Fruit fly (Drosophila melanogaster) whole organism, embryonic: ENCODE measurements around the gene CG16758.

ENCODE experiments used
- Atf3 ChIP-seq: fragments of 200-800 bp; sonication (Bioruptor generic); optimal IDR thresholded peaks from 3 replicates; lab custom pipeline; 2016; ENCODE audit warnings: missing biosample characterization, missing genetic modification characterization
- C15 ChIP-seq: fragments of 200-800 bp; sonication (Bioruptor generic); IDR thresholded peaks from 3 replicates; pipeline ENCODE4 v1.3.6; 2022; ENCODE audit warnings: missing biosample characterization, missing genetic modification characterization
- CG10321 ChIP-seq: fragments of 200-800 bp; sonication (Bioruptor generic); IDR thresholded peaks from 2 replicates; pipeline ENCODE4 v1.3.6; 2022; ENCODE audit warnings: missing biosample characterization, missing genetic modification characterization
- CG10366 ChIP-seq: fragments of 200-800 bp; sonication (Bioruptor generic); IDR thresholded peaks from 2 replicates; pipeline ENCODE4 v1.3.6; 2022; ENCODE audit warnings: missing biosample characterization, missing genetic modification characterization
- CG10543 ChIP-seq: fragments of 200-800 bp; sonication (Bioruptor generic); optimal IDR thresholded peaks from 3 replicates; lab custom pipeline; 2017; ENCODE audit warnings: missing biosample characterization, mild to moderate bottlenecking, missing genetic modification characterization, moderate library complexity
- CG10959 ChIP-seq: fragments of 200-800 bp; sonication (Bioruptor generic); IDR thresholded peaks from 2 replicates; pipeline ENCODE4 v1.3.6; 2022; ENCODE audit warnings: missing biosample characterization, missing genetic modification characterization
- CG10979 ChIP-seq: fragments of 200-800 bp; sonication (Bioruptor generic); optimal IDR thresholded peaks from 2 replicates; lab custom pipeline; 2018; ENCODE audit warnings: missing biosample characterization, mild to moderate bottlenecking, missing genetic modification characterization, moderate library complexity
- CG12071 ChIP-seq: fragments of 200-800 bp; sonication (Bioruptor generic); optimal IDR thresholded peaks from 3 replicates; lab custom pipeline; 2018; ENCODE audit warnings: missing biosample characterization, mild to moderate bottlenecking, missing genetic modification characterization
- CG12942 ChIP-seq: fragments of 200-800 bp; sonication (Bioruptor generic); optimal IDR thresholded peaks from 3 replicates; lab custom pipeline; 2016; ENCODE audit warnings: missing biosample characterization, missing genetic modification characterization
- CG13624 ChIP-seq: fragments of 200-800 bp; sonication (Bioruptor generic); optimal IDR thresholded peaks from 2 replicates; lab custom pipeline; 2016; ENCODE audit warnings: missing biosample characterization, missing genetic modification characterization
- CG14050 ChIP-seq: fragments of 200-800 bp; sonication (Bioruptor generic); IDR thresholded peaks from 3 replicates; pipeline ENCODE4 v1.3.6; 2022; ENCODE audit warnings: missing biosample characterization, missing genetic modification characterization
- CG16813 ChIP-seq: fragments of 200-800 bp; sonication (Bioruptor generic); IDR thresholded peaks from 3 replicates; pipeline ENCODE4 v1.3.6; 2022; ENCODE audit warnings: missing biosample characterization, missing genetic modification characterization; ENCODE audit not compliant: partially characterized antibody
- CG3163 ChIP-seq: fragments of 200-800 bp; sonication (Bioruptor generic); optimal IDR thresholded peaks from 3 replicates; lab custom pipeline; 2016; ENCODE audit warnings: missing biosample characterization, missing genetic modification characterization
- CG34422 ChIP-seq: fragments of 200-800 bp; sonication (Bioruptor generic); IDR thresholded peaks from 3 replicates; pipeline ENCODE4 v1.3.6; 2022; ENCODE audit warnings: missing biosample characterization, missing genetic modification characterization
- CG43689 ChIP-seq: fragments of 200-800 bp; sonication (Bioruptor generic); IDR thresholded peaks from 2 replicates; pipeline ENCODE4 v1.3.6; 2022; ENCODE audit warnings: missing biosample characterization, missing genetic modification characterization
- CG7372 ChIP-seq: fragments of 200-800 bp; sonication (Bioruptor generic); IDR thresholded peaks from 2 replicates; pipeline ENCODE4 v1.3.6; 2022; ENCODE audit warnings: missing biosample characterization, missing genetic modification characterization
- CG9609 ChIP-seq: fragments of 200-800 bp; sonication (Bioruptor generic); optimal IDR thresholded peaks from 3 replicates; lab custom pipeline; 2016; ENCODE audit warnings: missing biosample characterization, missing genetic modification characterization
- CHES-1-like ChIP-seq: fragments of 200-800 bp; sonication (Bioruptor generic); optimal IDR thresholded peaks from 2 replicates; lab custom pipeline; 2016; ENCODE audit warnings: missing biosample characterization, missing genetic modification characterization
- CkIIα-i1 ChIP-seq: fragments of 200-800 bp; sonication (Bioruptor generic); IDR thresholded peaks from 2 replicates; pipeline ENCODE4 v1.3.6; 2022; ENCODE audit warnings: missing biosample characterization, missing genetic modification characterization
- Dp ChIP-seq: fragments of 200-800 bp; sonication (Bioruptor generic); optimal IDR thresholded peaks from 2 replicates; lab custom pipeline; 2018; ENCODE audit warnings: missing biosample characterization, mild to moderate bottlenecking, missing genetic modification characterization, moderate library complexity
- Drgx ChIP-seq: fragments of 200-800 bp; sonication (Bioruptor generic); IDR thresholded peaks from 2 replicates; pipeline ENCODE4 v1.3.6; 2022; ENCODE audit warnings: missing biosample characterization, missing genetic modification characterization
- E2f2 ChIP-seq: fragments of 200-800 bp; sonication (Bioruptor generic); IDR thresholded peaks from 2 replicates; pipeline ENCODE4 v1.3.6; 2022; ENCODE audit warnings: missing biosample characterization, missing genetic modification characterization
- Ets65A ChIP-seq: fragments of 200-800 bp; sonication (Bioruptor generic); peaks from one replicate; lab custom pipeline; 2016; ENCODE audit warnings: missing biosample characterization, missing genetic modification characterization
- Hmr ChIP-seq: fragments of 200-800 bp; sonication (Bioruptor generic); optimal IDR thresholded peaks from 3 replicates; lab custom pipeline; 2017; ENCODE audit warnings: mild to moderate bottlenecking, missing biosample characterization, missing genetic modification reagents, missing genetic modification characterization
- Lim3 ChIP-seq: fragments of 200-800 bp; sonication (Bioruptor generic); IDR thresholded peaks from 2 replicates; pipeline ENCODE4 v1.3.6; 2022; ENCODE audit warnings: missing biosample characterization, missing genetic modification characterization
- MTF-1 ChIP-seq: fragments of 200-800 bp; sonication (Bioruptor generic); optimal IDR thresholded peaks from 2 replicates; lab custom pipeline; 2018; ENCODE audit warnings: missing biosample characterization, mild to moderate bottlenecking, missing genetic modification characterization, borderline replicate concordance
- Mrtf ChIP-seq: fragments of 200-800 bp; sonication (Bioruptor generic); IDR thresholded peaks from 3 replicates; pipeline ENCODE4 v1.3.6; 2022; ENCODE audit warnings: missing biosample characterization, missing genetic modification characterization
- NK7.1 ChIP-seq: fragments of 200-800 bp; sonication (Bioruptor generic); optimal IDR thresholded peaks from 3 replicates; lab custom pipeline; 2016; ENCODE audit warnings: missing biosample characterization, missing genetic modification characterization
- Nf-YC ChIP-seq: fragments of 200-800 bp; optimal IDR thresholded peaks from 3 replicates; lab custom pipeline; 2019; ENCODE audit warnings: missing biosample characterization, mild to moderate bottlenecking, missing genetic modification characterization, moderate library complexity
- Opbp ChIP-seq: fragments of 200-800 bp; sonication (Bioruptor generic); IDR thresholded peaks from 3 replicates; pipeline ENCODE4 v1.3.6; 2022; ENCODE audit warnings: missing biosample characterization, missing genetic modification characterization; ENCODE audit not compliant: partially characterized antibody
- Optix ChIP-seq: fragments of 200-800 bp; sonication (Bioruptor generic); IDR thresholded peaks from 3 replicates; pipeline ENCODE4 v1.3.6; 2022; ENCODE audit warnings: missing biosample characterization, missing genetic modification characterization
- Scr ChIP-seq: fragments of 200-800 bp; sonication (Bioruptor generic); IDR thresholded peaks from 2 replicates; pipeline ENCODE4 v1.3.6; 2022; ENCODE audit warnings: missing biosample characterization, missing genetic modification characterization; ENCODE audit not compliant: partially characterized antibody
- Six4 ChIP-seq: fragments of 200-800 bp; sonication (Bioruptor generic); optimal IDR thresholded peaks from 2 replicates; lab custom pipeline; 2016; ENCODE audit warnings: missing biosample characterization, missing genetic modification characterization
- Xrp1 ChIP-seq: fragments of 200-800 bp; sonication (Bioruptor generic); IDR thresholded peaks from 2 replicates; pipeline ENCODE4 v1.3.6; 2022; ENCODE audit warnings: missing biosample characterization, missing genetic modification characterization
- ab ChIP-seq: fragments of 200-800 bp; sonication (Bioruptor generic); optimal IDR thresholded peaks from 2 replicates; lab custom pipeline; 2016; ENCODE audit warnings: missing biosample characterization, missing genetic modification characterization
- chif ChIP-seq, 2 experiments: fragments of 200-800 bp; sonication (Bioruptor generic); optimal IDR thresholded peaks; 3 replicates each; lab custom pipeline; 2016; ENCODE audit warnings: missing biosample characterization in 2 of 2, missing genetic modification characterization in 2 of 2
- chinmo ChIP-seq: fragments of 200-800 bp; sonication (Bioruptor generic); IDR thresholded peaks from 4 replicates; pipeline ENCODE4 v1.3.6; 2022; ENCODE audit warnings: missing biosample characterization, missing genetic modification characterization; ENCODE audit not compliant: partially characterized antibody
- cwo ChIP-seq: fragments of 200-800 bp; sonication (Bioruptor generic); optimal IDR thresholded peaks from 3 replicates; lab custom pipeline; 2017; ENCODE audit warnings: missing biosample characterization, missing genetic modification characterization, mild to moderate bottlenecking, moderate library complexity, missing genetic modification reagents
- dan ChIP-seq: fragments of 200-800 bp; sonication (Bioruptor generic); IDR thresholded peaks from 2 replicates; pipeline ENCODE4 v1.3.6; 2022; ENCODE audit warnings: missing biosample characterization, missing genetic modification characterization
- h ChIP-seq: fragments of >200 bp; optimal IDR thresholded peaks from 2 replicates; lab custom pipeline; 2017
- inv ChIP-seq: fragments of 200-800 bp; sonication (Bioruptor generic); IDR thresholded peaks from 2 replicates; pipeline ENCODE4 v1.3.6; 2022; ENCODE audit warnings: missing biosample characterization, missing genetic modification characterization; ENCODE audit not compliant: partially characterized antibody
- jigr1 ChIP-seq: fragments of 200-800 bp; sonication (Bioruptor generic); IDR thresholded peaks from 3 replicates; pipeline ENCODE4 v1.3.6; 2022; ENCODE audit warnings: missing biosample characterization, missing genetic modification characterization
- lilli ChIP-seq: fragments of 200-800 bp; sonication (Bioruptor generic); optimal IDR thresholded peaks from 3 replicates; lab custom pipeline; 2016; ENCODE audit warnings: missing biosample characterization, missing genetic modification characterization
- maf-S ChIP-seq: fragments of 200-800 bp; sonication (Bioruptor generic); optimal IDR thresholded peaks from 2 replicates; lab custom pipeline; 2016; ENCODE audit warnings: missing biosample characterization, missing genetic modification characterization
- p53 ChIP-seq: fragments of 200-800 bp; sonication (Bioruptor generic); optimal IDR thresholded peaks from 2 replicates; lab custom pipeline; 2016; ENCODE audit warnings: missing biosample characterization, missing genetic modification characterization
- pum ChIP-seq: fragments of 200-800 bp; sonication (Bioruptor generic); optimal IDR thresholded peaks from 2 replicates; lab custom pipeline; 2016; ENCODE audit warnings: missing biosample characterization, missing genetic modification characterization
- unc-4 ChIP-seq: fragments of 200-800 bp; sonication (Bioruptor generic); IDR thresholded peaks from 2 replicates; pipeline ENCODE4 v1.3.6; 2022; ENCODE audit warnings: missing biosample characterization, missing genetic modification characterization; ENCODE audit not compliant: partially characterized antibody
- vnd ChIP-seq: fragments of 200-800 bp; sonication (Bioruptor generic); IDR thresholded peaks from 3 replicates; pipeline ENCODE4 v1.3.6; 2022; ENCODE audit warnings: missing biosample characterization, missing genetic modification characterization; ENCODE audit not compliant: partially characterized antibody
- wek ChIP-seq: fragments of 200-800 bp; sonication (Bioruptor generic); optimal IDR thresholded peaks from 3 replicates; lab custom pipeline; 2018; ENCODE audit warnings: missing biosample characterization, mild to moderate bottlenecking, missing genetic modification characterization, moderate library complexity
- wor ChIP-seq: fragments of 200-800 bp; sonication (Bioruptor generic); IDR thresholded peaks from 2 replicates; pipeline ENCODE4 v1.3.6; 2022; ENCODE audit warnings: missing biosample characterization, missing genetic modification characterization
- zen ChIP-seq: fragments of 200-800 bp; sonication (Bioruptor generic); optimal IDR thresholded peaks from 3 replicates; lab custom pipeline; 2018; ENCODE audit warnings: missing biosample characterization, mild to moderate bottlenecking, missing genetic modification characterization, moderate library complexity

CG16758 gene

dm6 chr3L:2467424-2467838, 36.0 kb downstream of the CG16758 start (continued):
- TF ChIP-seq Opbp (GFP tag; lab: Robert Waterston, UW) (no peak), jigr1 (GFP tag; lab: Robert Waterston, UW) (0 out of 3 replicates have a peak, but pooled peaks have one; percentile 55), CG9609 (peak; percentile 26), h (lab: Kevin White, UChicago) (no peak), CG10959 (GFP tag; lab: Robert Waterston, UW) (peak; percentile 57; the same call in 1 of the 2 replicates), wek (GFP tag; lab: Kevin White, UChicago) (no peak), Hmr (GFP tag; lab: Kevin White, UChicago) (peak; percentile 56), Nf-YC (tag; lab: Kevin White, UChicago) (peak; percentile 56), pum (peak; percentile 59), Scr (GFP tag; lab: Robert Waterston, UW) (no peak), CG3163 (GFP tag; lab: Kevin White, UChicago) (no peak), E2f2 (GFP tag; lab: Robert Waterston, UW) (peak; percentile 30; the same call in 1 of the 2 replicates), Xrp1 (GFP tag; lab: Robert Waterston, UW) (peak; percentile 89), CG14050 (peak; percentile 29; the same call in 1 of the 3 replicates), Drgx (GFP tag; lab: Robert Waterston, UW) (peak; percentile 78), CG43689 (no peak; the same call in 1 of the 2 replicates), chif (GFP tag; optimal IDR thresholded peaks at IDR 0.05; lab: Kevin White, UChicago) (peak; percentile 54 to 76), CG10543 (GFP tag; lab: Kevin White, UChicago) (no peak), CG16813 (no peak), maf-S (no peak), Ets65A (GFP tag; lab: Kevin White, UChicago) (peak; percentile 92), Lim3 (GFP tag; lab: Robert Waterston, UW) (no peak), cwo (peak; percentile 65), Dp (GFP tag; lab: Kevin White, UChicago) (no peak), CG13624 (GFP tag; lab: Kevin White, UChicago) (peak; percentile 56), CkIIα-i1 (GFP tag; lab: Robert Waterston, UW) (no peak), CG10321 (GFP tag; lab: Robert Waterston, UW) (0 out of 2 replicates have a peak, but pooled peaks have one; percentile 32), Optix (GFP tag; lab: Robert Waterston, UW) (no peak), CG12942 (GFP tag; lab: Kevin White, UChicago) (peak; percentile 50), MTF-1 (GFP tag; lab: Kevin White, UChicago) (peak; percentile 45), lilli (GFP tag; lab: Kevin White, UChicago) (peak; percentile 55), CG10979 (peak; percentile 84), wor (GFP tag; lab: Robert Waterston, UW) (no peak), p53 (GFP tag; lab: Kevin White, UChicago) (no peak), NK7.1 (GFP tag; lab: Kevin White, UChicago) (peak; percentile 44), dan (no peak), CG34422 (GFP tag; lab: Robert Waterston, UW) (0 out of 3 replicates have a peak, but pooled peaks have one; percentile 50), chinmo (0 out of 4 replicates have a peak, but pooled peaks have one; percentile 25), inv (GFP tag; lab: Robert Waterston, UW) (no peak), CG10366 (GFP tag; lab: Robert Waterston, UW) (peak; percentile 52), CG7372 (no peak; the same call in 1 of the 2 replicates), vnd (GFP tag; lab: Robert Waterston, UW) (no peak), zen (peak; percentile 90), ab (GFP tag; lab: Kevin White, UChicago) (peak; percentile 9), CHES-1-like (GFP tag; lab: Kevin White, UChicago) (peak; percentile 47), unc-4 (GFP tag; lab: Robert Waterston, UW) (no peak), CG12071 (GFP tag; lab: Kevin White, UChicago) (peak; percentile 51), Mrtf (GFP tag; lab: Robert Waterston, UW) (peak; percentile 80), Atf3 (GFP tag; lab: Kevin White, UChicago) (peak; percentile 37), Six4 (peak; percentile 73), C15 (GFP tag; lab: Robert Waterston, UW) (no peak)
